Worm (Caenorhabditis elegans) whole organism, L4 larva: Measurements from ENCODE around the gene gpa-4.

Experiments used
- ceh-28 ChIP-seq: fragments of 150-350 bp; optimal IDR thresholded peaks from 2 replicates; lab custom pipeline; 2014; ENCODE audit warnings: missing biosample characterization, missing genetic modification reagents, missing genetic modification characterization
- ceh-44 ChIP-seq: fragments of 200-800 bp; sonication (Bioruptor generic); IDR thresholded peaks from 2 replicates; pipeline ENCODE4 v1.3.6; 2022; ENCODE audit warnings: missing genetic modification reagents, missing genetic modification characterization, missing compliant biosample characterization
- ceh-82 ChIP-seq: sonication (generic microtip); optimal IDR thresholded peaks from 2 replicates; lab custom pipeline; 2017; ENCODE audit warnings: missing biosample characterization, missing genetic modification characterization
- cey-2 ChIP-seq: sonication (generic microtip); optimal IDR thresholded peaks from 3 replicates; lab custom pipeline; 2017; ENCODE audit warnings: missing genetic modification characterization, mild to moderate bottlenecking, missing compliant biosample characterization, antibody characterized with exemption, borderline replicate concordance; ENCODE audit not compliant: insufficient read depth
- dpl-1 ChIP-seq: fragments of 150-350 bp; optimal IDR thresholded peaks from 2 replicates; lab custom pipeline; 2014; ENCODE audit warnings: missing biosample characterization, missing genetic modification reagents, missing genetic modification characterization
- nhr-28 ChIP-seq: fragments of 150-350 bp; optimal IDR thresholded peaks from 2 replicates; lab custom pipeline; 2014; ENCODE audit warnings: missing biosample characterization, missing genetic modification characterization
- pqm-1 ChIP-seq: sonication (generic microtip); optimal IDR thresholded peaks from 2 replicates; lab custom pipeline; 2017; ENCODE audit warnings: missing biosample characterization, missing genetic modification characterization
- unc-62 ChIP-seq, 3 experiments: fragments of 150-350 bp in 1 of 3; sonication (generic microtip); optimal IDR thresholded peaks in 2 of 3; peaks in 1 of 3; 1 replicate in 1 of 3; 2 replicates in 2 of 3; lab custom pipeline; 2014 to 2017; ENCODE audit warnings: missing biosample characterization in 3 of 3, missing genetic modification characterization in 3 of 3, missing genetic modification reagents in 3 of 3, missing genotype in 1 of 3

ce11 chrIV:387283-388048 is 14.0 kb upstream of the gpa-4 start:
- TF ChIP-seq ceh-28 (tag; lab: Kevin White, UChicago) (no peak), ceh-44 (GFP tag; lab: Robert Waterston, UW) (no peak), nhr-28 (tag; lab: Kevin White, UChicago) (no peak), cey-2 (no peak), unc-62 (GFP tag; optimal IDR thresholded peaks at IDR 0.05 in 1 of 2; lab: Kevin White, UChicago) (no peak), unc-62 (tag; optimal IDR thresholded peaks at IDR 0.05; lab: Kevin White, UChicago) (no peak), dpl-1 (GFP tag; lab: Kevin White, UChicago) (no peak), ceh-82 (tag; lab: Kevin White, UChicago) (no peak), pqm-1 (tag; lab: Kevin White, UChicago) (no peak)
